Worm (Caenorhabditis elegans) whole organism, young adult: Measurements from ENCODE around the gene R05G9R.1.
A peak's percentile ranks its signal among the peaks of the same experiment; 100 is the strongest.

Experiments
- B0019.2 ChIP-seq: fragments of 200-800 bp; sonication (Bioruptor generic); conservative IDR thresholded peaks from 2 replicates; pipeline ENCODE4 v1.3.6; 2022; ENCODE audit warnings: missing genetic modification reagents, missing genetic modification characterization, missing compliant biosample characterization
- B0035.1 ChIP-seq: sonication (generic microtip); optimal IDR thresholded peaks from 2 replicates; lab custom pipeline; 2016; ENCODE audit warnings: missing genetic modification characterization, mild to moderate bottlenecking, missing compliant biosample characterization, missing genotype, missing genetic modification reagents
- B0261.1 ChIP-seq: sonication (generic microtip); optimal IDR thresholded peaks from 2 replicates; lab custom pipeline; 2016; ENCODE audit warnings: mild to moderate bottlenecking, missing genetic modification characterization, moderate library complexity, missing compliant biosample characterization
- C06A6.2 ChIP-seq: fragments of 200-800 bp; sonication (Bioruptor generic); conservative IDR thresholded peaks from 2 replicates; pipeline ENCODE4 v1.3.6; 2022; ENCODE audit warnings: missing genetic modification characterization, missing compliant biosample characterization
- F22D6.2 ChIP-seq: sonication (generic microtip); optimal IDR thresholded peaks from 2 replicates; lab custom pipeline; 2016; ENCODE audit warnings: mild to moderate bottlenecking, missing genetic modification characterization, missing compliant biosample characterization
- F33H1.4 ChIP-seq: fragments of 200-800 bp; sonication (Bioruptor generic); IDR thresholded peaks from 2 replicates; pipeline ENCODE4 v1.3.6; 2022; ENCODE audit warnings: missing genetic modification reagents, missing genetic modification characterization, missing compliant biosample characterization
- F52B5.7 ChIP-seq: sonication (generic microtip); optimal IDR thresholded peaks from 2 replicates; lab custom pipeline; 2016; ENCODE audit warnings: mild to moderate bottlenecking, missing genetic modification characterization, missing compliant biosample characterization
- F57A8.1 ChIP-seq: fragments of 200-800 bp; sonication (Bioruptor generic); optimal IDR thresholded peaks from 2 replicates; lab custom pipeline; 2018; ENCODE audit warnings: mild to moderate bottlenecking, missing genetic modification characterization, moderate library complexity, missing compliant biosample characterization
- F57C9.4 ChIP-seq: sonication (generic microtip); optimal IDR thresholded peaks from 2 replicates; lab custom pipeline; 2017; ENCODE audit warnings: mild to moderate bottlenecking, missing genetic modification characterization, missing compliant biosample characterization
- T26A5.8 ChIP-seq: sonication (generic microtip); optimal IDR thresholded peaks from 2 replicates; lab custom pipeline; 2016; ENCODE audit warnings: missing genetic modification characterization, missing compliant biosample characterization
- Y53F4B.3 ChIP-seq: fragments of 200-800 bp; sonication (Bioruptor generic); IDR thresholded peaks from 2 replicates; pipeline ENCODE4 v1.3.6; 2022; ENCODE audit warnings: missing genetic modification reagents, missing genetic modification characterization, missing compliant biosample characterization
- Y67H2A.10 ChIP-seq: fragments of 200-800 bp; sonication (Bioruptor generic); conservative IDR thresholded peaks from 2 replicates; pipeline ENCODE4 v1.3.6; 2022; ENCODE audit warnings: missing genetic modification reagents, missing genetic modification characterization, missing compliant biosample characterization
- ama-1 ChIP-seq, 3 experiments: fragments of 150-350 bp in 1 of 3; sonication (generic microtip) in 2 of 3; optimal IDR thresholded peaks; 2 replicates each; lab custom pipeline; 2014 to 2018; ENCODE audit warnings: missing biosample characterization in 2 of 3, missing genetic modification characterization in 2 of 3, missing genetic modification reagents in 2 of 3
- aptf-2 ChIP-seq: fragments of 200-800 bp; sonication (Bioruptor generic); conservative IDR thresholded peaks from 2 replicates; pipeline ENCODE4 v1.3.6; 2022; ENCODE audit warnings: missing genetic modification reagents, missing genetic modification characterization, missing compliant biosample characterization
- ccch-3 ChIP-seq: fragments of 200-800 bp; sonication (Bioruptor generic); optimal IDR thresholded peaks from 2 replicates; lab custom pipeline; 2018; ENCODE audit warnings: mild to moderate bottlenecking, missing genetic modification characterization, missing compliant biosample characterization
- cebp-1 ChIP-seq, 2 experiments: fragments of 200-800 bp in 1 of 2; sonication (Bioruptor generic) in 1 of 2; sonication (generic microtip) in 1 of 2; IDR thresholded peaks in 1 of 2; optimal IDR thresholded peaks in 1 of 2; 2 replicates each; pipeline versions ENCODE4 v1.3.6 to Lab custom; 2017 to 2022; ENCODE audit warnings: missing compliant biosample characterization in 2 of 2, missing genetic modification characterization in 2 of 2, mild to moderate bottlenecking in 1 of 2, missing genetic modification reagents in 1 of 2, moderate library complexity in 1 of 2
- cebp-2 ChIP-seq: fragments of 200-800 bp; sonication (Bioruptor generic); IDR thresholded peaks from 2 replicates; pipeline ENCODE4 v1.3.6; 2022; ENCODE audit warnings: missing genetic modification characterization, missing compliant biosample characterization
- chd-7 ChIP-seq: sonication (generic microtip); optimal IDR thresholded peaks from 2 replicates; lab custom pipeline; 2016; ENCODE audit warnings: mild to moderate bottlenecking, missing genetic modification characterization, moderate library complexity, missing compliant biosample characterization
- dpff-1 ChIP-seq: sonication (generic microtip); optimal IDR thresholded peaks from 2 replicates; lab custom pipeline; 2017; ENCODE audit warnings: mild to moderate bottlenecking, missing genetic modification characterization, missing compliant biosample characterization
- egl-44 ChIP-seq: fragments of 200-800 bp; sonication (Bioruptor generic); IDR thresholded peaks from 2 replicates; pipeline ENCODE4 v1.3.6; 2022; ENCODE audit warnings: missing genetic modification reagents, missing genetic modification characterization, missing compliant biosample characterization
- ets-4 ChIP-seq: fragments of 200-800 bp; sonication (Bioruptor generic); optimal IDR thresholded peaks from 2 replicates; lab custom pipeline; 2018; ENCODE audit warnings: mild to moderate bottlenecking, missing genetic modification characterization, missing compliant biosample characterization
- fkh-3 ChIP-seq: sonication (generic microtip); optimal IDR thresholded peaks from 2 replicates; lab custom pipeline; 2016; ENCODE audit warnings: mild to moderate bottlenecking, missing genetic modification characterization, missing compliant biosample characterization
- gei-17 ChIP-seq: fragments of 200-800 bp; sonication (Bioruptor generic); optimal IDR thresholded peaks from 2 replicates; lab custom pipeline; 2018; ENCODE audit warnings: mild to moderate bottlenecking, missing genetic modification characterization, missing compliant biosample characterization
- him-1 ChIP-seq: sonication (generic microtip); optimal IDR thresholded peaks from 2 replicates; lab custom pipeline; 2016; ENCODE audit warnings: missing genotype, missing genetic modification reagents, missing genetic modification characterization, missing compliant biosample characterization
- hsf-1 ChIP-seq: fragments of 200-800 bp; sonication (Bioruptor generic); IDR thresholded peaks from 2 replicates; pipeline ENCODE4 v1.3.6; 2022; ENCODE audit warnings: missing genetic modification reagents, missing genetic modification characterization, missing compliant biosample characterization
- lag-1 ChIP-seq: fragments of 200-800 bp; sonication (Bioruptor generic); IDR thresholded peaks from 2 replicates; pipeline ENCODE4 v1.3.6; 2022; ENCODE audit warnings: missing genetic modification reagents, missing genetic modification characterization, missing compliant biosample characterization
- lin-26 ChIP-seq: fragments of 200-800 bp; sonication (Bioruptor generic); IDR thresholded peaks from 2 replicates; pipeline ENCODE4 v1.3.6; 2022; ENCODE audit warnings: missing genetic modification reagents, missing genetic modification characterization, missing compliant biosample characterization
- lin-35 ChIP-seq, 3 experiments: fragments of 150-350 bp in 2 of 3; sonication (generic microtip) in 1 of 3; optimal IDR thresholded peaks; 2 replicates each; lab custom pipeline; 2014 to 2018; ENCODE audit warnings: missing biosample characterization in 3 of 3, missing genetic modification characterization in 3 of 3, missing genetic modification reagents in 3 of 3
- lir-1 ChIP-seq: fragments of 200-800 bp; sonication (Bioruptor generic); conservative IDR thresholded peaks from 2 replicates; pipeline ENCODE4 v1.3.6; 2022; ENCODE audit warnings: missing genetic modification reagents, missing genetic modification characterization, missing compliant biosample characterization
- madf-8 ChIP-seq: fragments of 200-800 bp; sonication (Bioruptor generic); conservative IDR thresholded peaks from 2 replicates; pipeline ENCODE4 v1.3.6; 2022; ENCODE audit warnings: missing genetic modification reagents, missing genetic modification characterization, missing compliant biosample characterization
- mcd-1 ChIP-seq: fragments of 200-800 bp; sonication (Bioruptor generic); IDR thresholded peaks from 2 replicates; pipeline ENCODE4 v1.3.6; 2022; ENCODE audit warnings: missing genetic modification reagents, missing genetic modification characterization, missing compliant biosample characterization
- mxl-1 ChIP-seq: sonication (generic microtip); optimal IDR thresholded peaks from 2 replicates; lab custom pipeline; 2016; ENCODE audit warnings: missing genetic modification characterization, missing compliant biosample characterization
- repo-1 ChIP-seq: sonication (generic microtip); optimal IDR thresholded peaks from 2 replicates; lab custom pipeline; 2017; ENCODE audit warnings: mild to moderate bottlenecking, missing genetic modification characterization, missing compliant biosample characterization
- snpc-3.4 ChIP-seq: sonication (generic microtip); optimal IDR thresholded peaks from 2 replicates; lab custom pipeline; 2017; ENCODE audit warnings: missing genetic modification characterization, mild to moderate bottlenecking, missing compliant biosample characterization, antibody characterized with exemption, moderate library complexity, missing genotype, missing genetic modification reagents
- sptf-2 ChIP-seq: fragments of 200-800 bp; sonication (Bioruptor generic); optimal IDR thresholded peaks from 2 replicates; lab custom pipeline; 2018; ENCODE audit warnings: mild to moderate bottlenecking, missing genetic modification characterization, missing compliant biosample characterization
- tbx-9 ChIP-seq: sonication (generic microtip); optimal IDR thresholded peaks from 2 replicates; lab custom pipeline; 2016; ENCODE audit warnings: borderline replicate concordance, missing genetic modification characterization, inconsistent platforms, missing compliant biosample characterization
- tlf-1 ChIP-seq: fragments of 200-800 bp; sonication (Bioruptor generic); optimal IDR thresholded peaks from 2 replicates; lab custom pipeline; 2018; ENCODE audit warnings: mild to moderate bottlenecking, missing genetic modification characterization, missing compliant biosample characterization

The R05G9R.1 gene

ce11 chrII:6535957-6536424 is 22.2 kb upstream of the R05G9R.1 start, which contains the start of gene utp-20 (continued):
- TF ChIP-seq B0261.1: no peak
- TF ChIP-seq Y67H2A.10 (GFP tag; lab: Robert Waterston, UW): no peak
- no peak for TF ChIP-seq lag-1 (GFP tag; lab: Robert Waterston, UW)
- peak in 1 of 3 experiments; percentile 79 for TF ChIP-seq lin-35 (GFP tag; optimal IDR thresholded peaks at IDR 0.05; lab: Kevin White, UChicago)
- no peak for TF ChIP-seq cebp-1 (GFP tag; IDR thresholded peaks at IDR 0.05; lab: Robert Waterston, UW)
- no peak for TF ChIP-seq cebp-1 (tag; optimal IDR thresholded peaks at IDR 0.05; lab: Kevin White, UChicago)
- no peak for TF ChIP-seq him-1 (tag; lab: Kevin White, UChicago)
- TF ChIP-seq gei-17 (GFP tag; lab: Kevin White, UChicago): no peak
- TF ChIP-seq dpff-1 (tag; lab: Kevin White, UChicago): no peak
- no peak for TF ChIP-seq lir-1 (GFP tag; lab: Robert Waterston, UW)
- no peak for TF ChIP-seq C06A6.2
- TF ChIP-seq aptf-2: no peak
- TF ChIP-seq fkh-3 (tag; lab: Kevin White, UChicago): no peak

ce11 chrII:6531940-6532339 is 18.1 kb upstream of the R05G9R.1 start, which contains the start of gene abcx-1:
Gene abcx-1, plus strand, starts transcription at chrII:6532163.
- TF ChIP-seq repo-1 (tag; lab: Kevin White, UChicago) (no peak), chd-7 (tag; lab: Kevin White, UChicago) (no peak), Y53F4B.3 (GFP tag; lab: Robert Waterston, UW) (no peak), T26A5.8 (tag; lab: Kevin White, UChicago) (no peak), dpff-1 (tag; lab: Kevin White, UChicago) (no peak)

- no peak for TF ChIP-seq F22D6.2 (tag; lab: Kevin White, UChicago)
- TF ChIP-seq cebp-2 (GFP tag; lab: Robert Waterston, UW): no peak
- no peak for TF ChIP-seq B0035.1
- TF ChIP-seq F52B5.7 (tag; lab: Kevin White, UChicago): no peak
- no peak for TF ChIP-seq mxl-1 (tag; lab: Kevin White, UChicago)
- TF ChIP-seq sptf-2 (GFP tag; lab: Kevin White, UChicago): no peak
- no peak for TF ChIP-seq madf-8
- no peak for TF ChIP-seq F33H1.4 (GFP tag; lab: Robert Waterston, UW)
- no peak for TF ChIP-seq snpc-3.4 (tag; lab: Kevin White, UChicago)
- no peak for TF ChIP-seq ccch-3
- TF ChIP-seq ets-4 (GFP tag; lab: Kevin White, UChicago): no peak
Observed at ce11 chrII:6531527-6531926, 17.7 kb upstream of the R05G9R.1 start, which contains the start of gene abch-1. Gene abch-1, minus strand, starts transcription at chrII:6531627.

- TF ChIP-seq egl-44 (GFP tag; lab: Robert Waterston, UW) (no peak), hsf-1 (GFP tag; lab: Robert Waterston, UW) (no peak)
Observed at ce11 chrII:6528629-6529028, 14.8 kb upstream of the R05G9R.1 start, which contains the start of gene C56E6.4. Gene C56E6.4, minus strand, starts transcription at chrII:6528729.

- TF ChIP-seq lin-26 (GFP tag; lab: Robert Waterston, UW) (no peak), B0019.2 (GFP tag; lab: Robert Waterston, UW) (no peak), cebp-1 (GFP tag; IDR thresholded peaks at IDR 0.05; lab: Robert Waterston, UW) (no peak), cebp-1 (tag; optimal IDR thresholded peaks at IDR 0.05; lab: Kevin White, UChicago) (no peak), F57A8.1 (GFP tag; lab: Kevin White, UChicago) (no peak), repo-1 (tag; lab: Kevin White, UChicago) (peak; percentile 19), sptf-2 (GFP tag; lab: Kevin White, UChicago) (no peak), F57C9.4 (tag; lab: Kevin White, UChicago) (no peak), tlf-1 (GFP tag; lab: Kevin White, UChicago) (no peak), mcd-1 (GFP tag; lab: Robert Waterston, UW) (no peak), ama-1 (optimal IDR thresholded peaks at IDR 0.05; lab: Kevin White, UChicago) (peak; percentile 14), ama-1 (GFP tag; optimal IDR thresholded peaks at IDR 0.05; lab: Kevin White, UChicago) (no peak), ets-4 (GFP tag; lab: Kevin White, UChicago) (no peak), fkh-3 (tag; lab: Kevin White, UChicago) (no peak), tbx-9 (no peak)
Observed at ce11 chrII:6526136-6526684, 12.4 kb upstream of the R05G9R.1 start.
